Fruit fly (Drosophila melanogaster) whole organism, adult: ENCODE measurements around the gene CG9192.
"Not testable (repeated sequence)": the region's sequence is repeated elsewhere in the genome, so short reads cannot be mapped to it uniquely, and the experiment has no call there.

Source experiments
- CG11617 ChIP-seq: fragments of 200-800 bp; sonication (Bioruptor generic); optimal IDR thresholded peaks from 2 replicates; lab custom pipeline; 2017; ENCODE audit warnings: mild to moderate bottlenecking, missing biosample characterization, missing genetic modification reagents, missing genetic modification characterization
- CG12768 ChIP-seq: fragments of 200-800 bp; sonication (Bioruptor generic); optimal IDR thresholded peaks from 2 replicates; lab custom pipeline; 2017; ENCODE audit warnings: missing biosample characterization, missing genetic modification characterization, mild to moderate bottlenecking, moderate library complexity, missing genetic modification reagents
- CG14711 ChIP-seq: fragments of 200-800 bp; sonication (Bioruptor generic); optimal IDR thresholded peaks from 2 replicates; lab custom pipeline; 2018; ENCODE audit warnings: missing biosample characterization, mild to moderate bottlenecking, missing genetic modification characterization, moderate library complexity
- CG1620 ChIP-seq: fragments of 200-800 bp; sonication (Bioruptor generic); optimal IDR thresholded peaks from 2 replicates; lab custom pipeline; 2016; ENCODE audit warnings: missing biosample characterization, missing genetic modification characterization
- CG33017 ChIP-seq: fragments of 200-800 bp; sonication (Bioruptor generic); optimal IDR thresholded peaks from 2 replicates; lab custom pipeline; 2018; ENCODE audit warnings: missing biosample characterization, mild to moderate bottlenecking, missing genetic modification characterization, moderate library complexity
- CG5204 ChIP-seq: fragments of 200-800 bp; sonication (Bioruptor generic); optimal IDR thresholded peaks from 2 replicates; lab custom pipeline; 2016; ENCODE audit warnings: missing biosample characterization, missing genetic modification characterization
- CG7045 ChIP-seq: fragments of 200-800 bp; sonication (Bioruptor generic); optimal IDR thresholded peaks from 2 replicates; lab custom pipeline; 2017; ENCODE audit warnings: missing biosample characterization, mild to moderate bottlenecking, missing genetic modification characterization
- CG7101 ChIP-seq: fragments of 200-800 bp; sonication (Bioruptor generic); optimal IDR thresholded peaks from 2 replicates; lab custom pipeline; 2018; ENCODE audit warnings: missing biosample characterization, mild to moderate bottlenecking, missing genetic modification characterization, moderate library complexity
- Clk ChIP-seq: fragments of 200-800 bp; sonication (Bioruptor generic); optimal IDR thresholded peaks from 2 replicates; lab custom pipeline; 2017; ENCODE audit warnings: missing biosample characterization, missing genetic modification characterization
- Crg-1 ChIP-seq: fragments of 200-800 bp; sonication (Bioruptor generic); optimal IDR thresholded peaks from 2 replicates; lab custom pipeline; 2016; ENCODE audit warnings: missing biosample characterization, missing genetic modification characterization
- Hr96 ChIP-seq: fragments of 200-800 bp; sonication (Bioruptor generic); optimal IDR thresholded peaks from 2 replicates; lab custom pipeline; 2016; ENCODE audit warnings: missing biosample characterization, missing genetic modification characterization
- Mnt ChIP-seq: fragments of 200-800 bp; sonication (Bioruptor generic); optimal IDR thresholded peaks from 2 replicates; lab custom pipeline; 2016; ENCODE audit warnings: missing biosample characterization, mild to moderate bottlenecking, missing genetic modification characterization
- bab1 ChIP-seq: fragments of 200-800 bp; sonication (Bioruptor generic); optimal IDR thresholded peaks from 3 replicates; lab custom pipeline; 2019; ENCODE audit warnings: missing biosample characterization, mild to moderate bottlenecking, missing genetic modification characterization, moderate library complexity
- cic ChIP-seq: fragments of 200-800 bp; sonication (Bioruptor generic); optimal IDR thresholded peaks from 2 replicates; lab custom pipeline; 2017; ENCODE audit warnings: missing biosample characterization, mild to moderate bottlenecking, missing genetic modification characterization, moderate library complexity
- cnc ChIP-seq, 2 experiments: fragments of >200 bp; optimal IDR thresholded peaks; 2 replicates each; lab custom pipeline; 2017
- kay ChIP-seq: fragments of 200-800 bp; sonication (Bioruptor generic); peaks from one replicate; lab custom pipeline; 2016; ENCODE audit warnings: missing biosample characterization, missing genetic modification characterization, borderline replicate concordance
- ovo ChIP-seq: fragments of 200-800 bp; sonication (Bioruptor generic); optimal IDR thresholded peaks from 2 replicates; lab custom pipeline; 2016; ENCODE audit warnings: missing biosample characterization, missing genetic modification characterization
- pad ChIP-seq: fragments of 200-800 bp; sonication (Bioruptor generic); optimal IDR thresholded peaks from 3 replicates; lab custom pipeline; 2017; ENCODE audit warnings: missing biosample characterization, missing genetic modification characterization, mild to moderate bottlenecking, moderate library complexity, missing genetic modification reagents
- tj ChIP-seq: fragments of 200-800 bp; sonication (Bioruptor generic); optimal IDR thresholded peaks from 3 replicates; lab custom pipeline; 2017; ENCODE audit warnings: missing biosample characterization, mild to moderate bottlenecking, missing genetic modification characterization, moderate library complexity
- toe ChIP-seq: fragments of 200-800 bp; sonication (Bioruptor generic); optimal IDR thresholded peaks from 2 replicates; lab custom pipeline; 2016; ENCODE audit warnings: missing biosample characterization, missing genetic modification characterization

Gene CG9192

DNA sequence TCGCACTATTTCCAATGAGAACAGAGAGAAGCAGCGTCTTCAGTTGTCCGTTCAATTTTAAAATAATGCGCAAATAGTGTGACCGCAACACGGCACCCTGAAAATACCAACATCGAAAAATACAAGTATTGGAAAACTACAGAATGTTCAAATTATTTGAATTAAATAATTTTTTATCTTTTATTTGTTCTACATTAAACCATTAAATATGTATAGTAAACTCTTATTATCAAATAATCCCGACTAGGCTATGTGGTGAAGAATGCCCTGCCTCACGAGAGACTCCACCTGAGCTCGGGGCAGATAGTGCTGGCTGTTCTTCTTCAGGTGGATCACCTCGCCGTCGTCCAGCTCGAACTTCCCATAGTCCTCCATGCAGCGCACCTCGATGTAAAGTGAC, 8.7 kb upstream of the CG9192 start, which contains the start of gene CG32318:
CG32318 (minus strand) TSS at position 101 of the 400 bp plus-strand sequence.
- TF ChIP-seq kay, Mnt, tj (GFP tag; lab: Kevin White, UChicago): not testable (repeated sequence)

dm6 chr3L:1245810-1246209, 7.7 kb upstream of the CG9192 start, which contains the start of gene Klp61F:
Gene Klp61F, minus strand, starts transcription at chr3L:1245910.
- TF ChIP-seq CG5204, Clk, kay (GFP tag; lab: Kevin White, UChicago): not testable (repeated sequence)

- TF ChIP-seq CG1620 (GFP tag; lab: Kevin White, UChicago) (no peak), Crg-1 (GFP tag; lab: Kevin White, UChicago) (no peak), CG7101 (tag; lab: Kevin White, UChicago) (no peak)
These were observed 2.7 kb downstream of the CG9192 start, which contains the start of gene galene for dm6 chr3L:1235426-1235825. Gene galene, plus strand, starts transcription at chr3L:1235726.

DNA sequence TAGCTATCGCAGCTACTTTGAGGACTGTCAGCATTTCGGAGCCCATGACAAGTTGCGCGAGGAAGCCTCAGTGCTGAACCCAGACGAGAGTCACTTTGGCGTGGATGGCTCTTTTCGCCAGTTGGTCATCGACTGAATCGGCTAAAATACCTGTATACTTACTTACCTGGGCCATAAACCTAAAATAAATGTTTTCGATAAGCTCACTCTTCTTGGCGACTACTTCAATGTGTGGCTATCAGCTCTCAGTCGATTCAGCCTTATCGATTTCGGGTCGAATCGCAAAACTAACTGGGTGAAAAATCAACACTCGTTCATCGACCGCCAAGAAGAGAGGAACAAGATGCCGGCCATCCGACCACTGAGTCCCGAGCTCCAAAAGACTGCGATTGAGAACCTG, 4.3 kb downstream of the CG9192 start, which contains the start of gene CG33966:
CG33966 (plus strand) TSS at position 301 of the 400 bp plus-strand sequence.
- TF ChIP-seq CG1620 (GFP tag; lab: Kevin White, UChicago) (no peak), pad (GFP tag; lab: Kevin White, UChicago) (no peak), tj (GFP tag; lab: Kevin White, UChicago) (no peak), CG11617 (no peak), cic (GFP tag; lab: Kevin White, UChicago) (no peak), CG33017 (tag; lab: Kevin White, UChicago) (no peak), CG7101 (tag; lab: Kevin White, UChicago) (no peak), Mnt (GFP tag; lab: Kevin White, UChicago) (no peak), kay (GFP tag; lab: Kevin White, UChicago) (no peak), CG12768 (GFP tag; lab: Kevin White, UChicago) (no peak), toe (GFP tag; lab: Kevin White, UChicago) (no peak), cnc (optimal IDR thresholded peaks at IDR 0.05; lab: Kevin White, UChicago) (no peak), Crg-1 (GFP tag; lab: Kevin White, UChicago) (no peak), ovo (GFP tag; lab: Kevin White, UChicago) (no peak), Clk (GFP tag; lab: Kevin White, UChicago) (no peak), CG7045 (GFP tag; lab: Kevin White, UChicago) (no peak), bab1 (GFP tag; lab: Kevin White, UChicago) (no peak)

dm6 chr3L:1232582-1232981, 5.5 kb downstream of the CG9192 start, which contains the start of gene CG33965:
Gene CG33965, plus strand, starts transcription at chr3L:1232882.
- TF ChIP-seq CG14711 (tag; lab: Kevin White, UChicago): no peak
- TF ChIP-seq pad (GFP tag; lab: Kevin White, UChicago): no peak
- no peak for TF ChIP-seq Hr96 (GFP tag; lab: Kevin White, UChicago)
- no peak for TF ChIP-seq CG11617
- no peak for TF ChIP-seq Crg-1 (GFP tag; lab: Kevin White, UChicago)
- no peak for TF ChIP-seq CG12768 (GFP tag; lab: Kevin White, UChicago)
- TF ChIP-seq ovo (GFP tag; lab: Kevin White, UChicago): no peak
- TF ChIP-seq CG1620 (GFP tag; lab: Kevin White, UChicago): no peak
- TF ChIP-seq bab1 (GFP tag; lab: Kevin White, UChicago): no peak

DNA sequence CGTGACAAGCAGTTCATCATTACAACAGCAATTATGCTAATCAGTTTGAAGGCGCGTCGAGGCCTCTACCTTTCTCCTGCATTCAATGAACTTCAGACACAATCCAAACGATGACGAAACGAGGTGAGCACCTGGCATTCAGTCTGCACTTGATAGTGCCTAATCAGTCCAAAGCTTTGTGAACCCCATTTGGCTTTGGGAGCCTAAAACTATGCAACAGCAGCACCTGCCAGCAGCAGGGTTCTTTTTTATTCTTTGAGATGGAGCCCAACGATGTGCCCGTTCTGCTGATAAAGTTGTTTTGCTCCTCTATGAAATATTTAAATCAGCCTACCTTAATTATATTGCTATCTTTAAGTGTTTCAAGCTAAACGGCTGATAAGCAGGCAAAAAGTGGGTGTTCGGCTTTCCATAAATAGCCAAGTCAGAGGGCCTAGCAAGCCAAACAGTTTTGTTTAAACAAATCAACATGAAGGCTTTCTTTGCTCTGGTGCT, 10.8 kb downstream of the CG9192 start, which contains the start of gene LysS:
LysS (plus strand) TSS at position 445 of the 495 bp plus-strand sequence.
- TF ChIP-seq CG5204 (GFP tag; lab: Kevin White, UChicago) (no peak), CG1620 (GFP tag; lab: Kevin White, UChicago) (no peak), cnc (optimal IDR thresholded peaks at IDR 0.05; lab: Kevin White, UChicago) (no peak), bab1 (GFP tag; lab: Kevin White, UChicago) (no peak), Mnt (GFP tag; lab: Kevin White, UChicago) (no peak)

dm6 chr3L:1218596-1218995, 19.5 kb downstream of the CG9192 start, which contains the start of gene LysP:
Gene LysP, minus strand, starts transcription at chr3L:1218696.
- TF ChIP-seq ovo (GFP tag; lab: Kevin White, UChicago) (no peak), CG7101 (tag; lab: Kevin White, UChicago) (no peak), CG33017 (tag; lab: Kevin White, UChicago) (no peak)
